Worm (Caenorhabditis elegans) whole organism, young adult: ENCODE results near the gene K02D10.3.

Experiments used
- C06A6.2 ChIP-seq: fragments of 200-800 bp; sonication (Bioruptor generic); conservative IDR thresholded peaks from 2 replicates; pipeline ENCODE4 v1.3.6; 2022; ENCODE audit warnings: missing genetic modification characterization, missing compliant biosample characterization
- F10E7.11 ChIP-seq: sonication (generic microtip); optimal IDR thresholded peaks from 2 replicates; lab custom pipeline; 2017; ENCODE audit warnings: mild to moderate bottlenecking, missing genetic modification characterization, moderate library complexity, missing compliant biosample characterization
- F22D6.2 ChIP-seq: sonication (generic microtip); optimal IDR thresholded peaks from 2 replicates; lab custom pipeline; 2016; ENCODE audit warnings: mild to moderate bottlenecking, missing genetic modification characterization, missing compliant biosample characterization
- F49E8.2 ChIP-seq: sonication (generic microtip); optimal IDR thresholded peaks from 3 replicates; lab custom pipeline; 2017; ENCODE audit warnings: missing genetic modification characterization, mild to moderate bottlenecking, missing compliant biosample characterization, antibody characterized with exemption, moderate library complexity; ENCODE audit not compliant: insufficient read depth
- F57A8.1 ChIP-seq: fragments of 200-800 bp; sonication (Bioruptor generic); optimal IDR thresholded peaks from 2 replicates; lab custom pipeline; 2018; ENCODE audit warnings: mild to moderate bottlenecking, missing genetic modification characterization, moderate library complexity, missing compliant biosample characterization
- Y79H2A.3 ChIP-seq: fragments of 200-800 bp; sonication (Bioruptor generic); conservative IDR thresholded peaks from 2 replicates; pipeline ENCODE4 v1.3.6; 2022; ENCODE audit warnings: missing genetic modification reagents, missing genetic modification characterization, missing compliant biosample characterization
- ama-1 ChIP-seq, 3 experiments: fragments of 150-350 bp in 1 of 3; sonication (generic microtip) in 2 of 3; optimal IDR thresholded peaks; 2 replicates each; lab custom pipeline; 2014 to 2018; ENCODE audit warnings: missing biosample characterization in 2 of 3, missing genetic modification characterization in 2 of 3, missing genetic modification reagents in 2 of 3
- atf-7 ChIP-seq: sonication (generic microtip); optimal IDR thresholded peaks from 2 replicates; lab custom pipeline; 2017; ENCODE audit warnings: mild to moderate bottlenecking, missing genetic modification characterization, missing compliant biosample characterization
- athp-1 ChIP-seq: sonication (generic microtip); optimal IDR thresholded peaks from 2 replicates; lab custom pipeline; 2017; ENCODE audit warnings: mild to moderate bottlenecking, missing genetic modification characterization, missing compliant biosample characterization
- attf-3 ChIP-seq: fragments of 200-800 bp; sonication (Bioruptor generic); conservative IDR thresholded peaks from 2 replicates; pipeline ENCODE4 v1.3.6; 2022; ENCODE audit warnings: missing genetic modification reagents, missing genetic modification characterization, missing compliant biosample characterization
- attf-5 ChIP-seq: fragments of 200-800 bp; sonication (Bioruptor generic); optimal IDR thresholded peaks from 2 replicates; lab custom pipeline; 2018; ENCODE audit warnings: mild to moderate bottlenecking, missing genetic modification characterization, missing compliant biosample characterization
- ceh-100 ChIP-seq: fragments of 200-800 bp; sonication (Bioruptor generic); IDR thresholded peaks from 2 replicates; pipeline ENCODE4 v1.3.6; 2022; ENCODE audit warnings: missing genetic modification reagents, missing genetic modification characterization, missing compliant biosample characterization
- ceh-40 ChIP-seq: fragments of 200-800 bp; sonication (Bioruptor generic); IDR thresholded peaks from 2 replicates; pipeline ENCODE4 v1.3.6; 2022; ENCODE audit warnings: missing genetic modification characterization, missing compliant biosample characterization
- ceh-91 ChIP-seq: fragments of 200-800 bp; sonication (Bioruptor generic); IDR thresholded peaks from 2 replicates; pipeline ENCODE4 v1.3.6; 2022; ENCODE audit warnings: missing genetic modification reagents, missing genetic modification characterization, missing compliant biosample characterization
- chd-7 ChIP-seq: sonication (generic microtip); optimal IDR thresholded peaks from 2 replicates; lab custom pipeline; 2016; ENCODE audit warnings: mild to moderate bottlenecking, missing genetic modification characterization, moderate library complexity, missing compliant biosample characterization
- egrh-3 ChIP-seq: fragments of 200-800 bp; sonication (Bioruptor generic); IDR thresholded peaks from 2 replicates; pipeline ENCODE4 v1.3.6; 2022; ENCODE audit warnings: missing genetic modification reagents, missing genetic modification characterization, missing compliant biosample characterization
- him-1 ChIP-seq: sonication (generic microtip); optimal IDR thresholded peaks from 2 replicates; lab custom pipeline; 2016; ENCODE audit warnings: missing genotype, missing genetic modification reagents, missing genetic modification characterization, missing compliant biosample characterization
- hrde-1 ChIP-seq: sonication (generic microtip); optimal IDR thresholded peaks from 2 replicates; lab custom pipeline; 2016; ENCODE audit warnings: missing genetic modification characterization, mild to moderate bottlenecking, missing compliant biosample characterization, moderate library complexity, missing genotype, missing genetic modification reagents, borderline replicate concordance
- let-526 ChIP-seq: fragments of 200-800 bp; sonication (Bioruptor generic); IDR thresholded peaks from 2 replicates; pipeline ENCODE4 v1.3.6; 2022; ENCODE audit warnings: missing genetic modification reagents, missing genetic modification characterization, missing compliant biosample characterization
- lir-1 ChIP-seq: fragments of 200-800 bp; sonication (Bioruptor generic); conservative IDR thresholded peaks from 2 replicates; pipeline ENCODE4 v1.3.6; 2022; ENCODE audit warnings: missing genetic modification reagents, missing genetic modification characterization, missing compliant biosample characterization
- lsl-1 ChIP-seq: fragments of 200-800 bp; sonication (Bioruptor generic); optimal IDR thresholded peaks from 2 replicates; lab custom pipeline; 2018; ENCODE audit warnings: mild to moderate bottlenecking, missing genetic modification characterization, moderate library complexity, missing compliant biosample characterization
- lsy-27 ChIP-seq: sonication (generic microtip); optimal IDR thresholded peaks from 2 replicates; lab custom pipeline; 2017; ENCODE audit warnings: missing genetic modification characterization, mild to moderate bottlenecking, missing compliant biosample characterization, antibody characterized with exemption, missing genotype, borderline replicate concordance; ENCODE audit not compliant: insufficient read depth
- mel-28 ChIP-seq: sonication (generic microtip); optimal IDR thresholded peaks from 2 replicates; lab custom pipeline; 2016; ENCODE audit warnings: borderline replicate concordance, mild to moderate bottlenecking, missing genetic modification characterization, missing compliant biosample characterization
- nfya-1 ChIP-seq: sonication (generic microtip); optimal IDR thresholded peaks from 2 replicates; lab custom pipeline; 2017; ENCODE audit warnings: antibody characterized with exemption, missing compliant biosample characterization, missing genetic modification characterization, borderline replicate concordance; ENCODE audit not compliant: insufficient read depth
- nhr-120 ChIP-seq: fragments of 200-800 bp; sonication (Bioruptor generic); IDR thresholded peaks from 2 replicates; pipeline ENCODE4 v1.3.6; 2022; ENCODE audit warnings: missing genetic modification characterization, missing compliant biosample characterization
- nhr-80 ChIP-seq: sonication (generic microtip); optimal IDR thresholded peaks from 2 replicates; lab custom pipeline; 2016; ENCODE audit warnings: missing genetic modification characterization, missing compliant biosample characterization
- nhr-90 ChIP-seq: sonication (generic microtip); optimal IDR thresholded peaks from 2 replicates; lab custom pipeline; 2016; ENCODE audit warnings: missing genotype, mild to moderate bottlenecking, missing genetic modification characterization, missing compliant biosample characterization
- rcor-1 ChIP-seq: fragments of 200-800 bp; sonication (Bioruptor generic); IDR thresholded peaks from 2 replicates; pipeline ENCODE4 v1.3.6; 2022; ENCODE audit warnings: missing genetic modification reagents, missing genetic modification characterization, missing compliant biosample characterization
- rec-8 ChIP-seq, 2 experiments: sonication (generic microtip); optimal IDR thresholded peaks; 2 replicates each; lab custom pipeline; 2016; ENCODE audit warnings: mild to moderate bottlenecking in 2 of 2, missing genetic modification characterization in 2 of 2, missing genetic modification reagents in 2 of 2, missing genotype in 2 of 2, missing biosample characterization in 1 of 2, missing compliant biosample characterization in 1 of 2, moderate library complexity in 1 of 2
- repo-1 ChIP-seq: sonication (generic microtip); optimal IDR thresholded peaks from 2 replicates; lab custom pipeline; 2017; ENCODE audit warnings: mild to moderate bottlenecking, missing genetic modification characterization, missing compliant biosample characterization
- snpc-4 ChIP-seq, 5 experiments: fragments of 150-350 bp in 1 of 5; sonication (generic microtip) in 4 of 5; optimal IDR thresholded peaks; 2 replicates each; lab custom pipeline; 2014 to 2018; ENCODE audit warnings: missing genetic modification characterization in 5 of 5, missing biosample characterization in 3 of 5, antibody characterized with exemption in 2 of 5, mild to moderate bottlenecking in 2 of 5, missing compliant biosample characterization in 2 of 5, missing genotype in 2 of 5, moderate library complexity in 2 of 5, missing genetic modification reagents in 1 of 5
- tbx-9 ChIP-seq: sonication (generic microtip); optimal IDR thresholded peaks from 2 replicates; lab custom pipeline; 2016; ENCODE audit warnings: borderline replicate concordance, missing genetic modification characterization, inconsistent platforms, missing compliant biosample characterization
- tlf-1 ChIP-seq: fragments of 200-800 bp; sonication (Bioruptor generic); optimal IDR thresholded peaks from 2 replicates; lab custom pipeline; 2018; ENCODE audit warnings: mild to moderate bottlenecking, missing genetic modification characterization, missing compliant biosample characterization
- zfh-2 ChIP-seq: fragments of 200-800 bp; sonication (Bioruptor generic); conservative IDR thresholded peaks from 2 replicates; pipeline ENCODE4 v1.3.6; 2022; ENCODE audit warnings: missing genetic modification reagents, missing genetic modification characterization, missing compliant biosample characterization
- ztf-18 ChIP-seq: sonication (generic microtip); optimal IDR thresholded peaks from 2 replicates; lab custom pipeline; 2016; ENCODE audit warnings: missing genotype, mild to moderate bottlenecking, missing genetic modification characterization, missing compliant biosample characterization
- ztf-26 ChIP-seq: sonication (generic microtip); optimal IDR thresholded peaks from 2 replicates; lab custom pipeline; 2017; ENCODE audit warnings: missing genetic modification characterization, missing compliant biosample characterization

The K02D10.3 gene

ce11 chrIII:8745214-8745613 lies 26.5 kb downstream of the K02D10.3 start:
- TF ChIP-seq chd-7 (no peak), F10E7.11 (no peak), ztf-18 (tag; lab: Kevin White, UChicago) (no peak), him-1 (no peak), tbx-9 (no peak), repo-1 (tag; lab: Kevin White, UChicago) (no peak), nhr-120 (no peak), zfh-2 (no peak), mel-28 (no peak), ceh-100 (GFP tag; lab: Robert Waterston, UW) (no peak), attf-5 (no peak), nhr-80 (tag; lab: Kevin White, UChicago) (no peak), let-526 (no peak)
- TF ChIP-seq, all 124 proteins: peak for 0

- TF ChIP-seq snpc-4 (GFP tag; optimal IDR thresholded peaks at IDR 0.05; lab: Kevin White, UChicago) (no peak), snpc-4 (tag; optimal IDR thresholded peaks at IDR 0.05; lab: Kevin White, UChicago) (no peak), rcor-1 (GFP tag; lab: Robert Waterston, UW) (no peak), C06A6.2 (GFP tag; lab: Robert Waterston, UW) (no peak), nhr-90 (tag; lab: Kevin White, UChicago) (no peak), ama-1 (optimal IDR thresholded peaks at IDR 0.05; lab: Kevin White, UChicago) (no peak), ama-1 (GFP tag; optimal IDR thresholded peaks at IDR 0.05; lab: Kevin White, UChicago) (no peak), Y79H2A.3 (GFP tag; lab: Robert Waterston, UW) (no peak), hrde-1 (no peak), attf-3 (GFP tag; lab: Robert Waterston, UW) (no peak), lsy-27 (tag; lab: Kevin White, UChicago) (no peak), ceh-91 (GFP tag; lab: Robert Waterston, UW) (no peak), lsl-1 (no peak), atf-7 (no peak), rec-8 (tag; optimal IDR thresholded peaks at IDR 0.05; lab: Kevin White, UChicago) (no peak), F22D6.2 (no peak)
These were observed 27.0 kb downstream of the K02D10.3 start for ce11 chrIII:8744765-8745164.

- TF ChIP-seq tlf-1 (GFP tag; lab: Kevin White, UChicago) = no peak
- TF ChIP-seq F57A8.1 (GFP tag; lab: Kevin White, UChicago) = no peak
- no peak for TF ChIP-seq athp-1
- TF ChIP-seq egrh-3 (GFP tag; lab: Robert Waterston, UW) = no peak
- TF ChIP-seq hrde-1 = no peak
- no peak for TF ChIP-seq ceh-40 (GFP tag; lab: Robert Waterston, UW)
These were observed 27.9 kb downstream of the K02D10.3 start, which contains the start of gene ZK370.6 for ce11 chrIII:8743796-8744404. Gene ZK370.6, minus strand, starts transcription at chrIII:8743846.

- TF ChIP-seq F49E8.2 (tag; lab: Kevin White, UChicago) (no peak), nfya-1 (tag; lab: Kevin White, UChicago) (no peak), ztf-26 (tag; lab: Kevin White, UChicago) (no peak), lir-1 (GFP tag; lab: Robert Waterston, UW) (no peak), ceh-40 (GFP tag; lab: Robert Waterston, UW) (no peak), nhr-120 (no peak), ama-1 (optimal IDR thresholded peaks at IDR 0.05; lab: Kevin White, UChicago) (no peak), ama-1 (GFP tag; optimal IDR thresholded peaks at IDR 0.05; lab: Kevin White, UChicago) (no peak), hrde-1 (no peak)
These were observed 29.2 kb downstream of the K02D10.3 start for ce11 chrIII:8742584-8742983.
